Worm (Caenorhabditis elegans) whole organism, early embryonic: ENCODE results near the gene cpg-2.

Experiments used
- B0310.2 ChIP-seq: sonication (generic microtip); optimal IDR thresholded peaks from 2 replicates; lab custom pipeline; 2016; ENCODE audit warnings: mild to moderate bottlenecking, missing genetic modification characterization, missing compliant biosample characterization
- F13C5.2 ChIP-seq: sonication (generic microtip); optimal IDR thresholded peaks from 2 replicates; lab custom pipeline; 2017; ENCODE audit warnings: mild to moderate bottlenecking, missing genetic modification characterization, inconsistent platforms, missing compliant biosample characterization
- aly-1 ChIP-seq: sonication (generic microtip); optimal IDR thresholded peaks from 2 replicates; lab custom pipeline; 2016; ENCODE audit warnings: missing genetic modification characterization, missing compliant biosample characterization
- ama-1 ChIP-seq: fragments of 150-350 bp; optimal IDR thresholded peaks from 2 replicates; lab custom pipeline; 2014
- ceh-13 ChIP-seq: fragments of 200-800 bp; sonication (Bioruptor generic); optimal IDR thresholded peaks from 2 replicates; lab custom pipeline; 2018; ENCODE audit warnings: mild to moderate bottlenecking, missing genetic modification characterization, missing compliant biosample characterization
- ceh-36 ChIP-seq: sonication (generic microtip); optimal IDR thresholded peaks from 2 replicates; lab custom pipeline; 2016; ENCODE audit warnings: missing genetic modification characterization, inconsistent platforms, missing compliant biosample characterization
- ets-7 ChIP-seq: sonication (generic microtip); optimal IDR thresholded peaks from 2 replicates; lab custom pipeline; 2016; ENCODE audit warnings: missing genotype, missing genetic modification characterization, missing compliant biosample characterization
- flt-1 ChIP-seq: fragments of 200-800 bp; sonication (Bioruptor generic); IDR thresholded peaks from 2 replicates; pipeline ENCODE4 v1.3.6; 2022; ENCODE audit warnings: missing genetic modification characterization, missing compliant biosample characterization
- hmbx-1 ChIP-seq: sonication (generic microtip); optimal IDR thresholded peaks from 2 replicates; lab custom pipeline; 2016; ENCODE audit warnings: mild to moderate bottlenecking, missing genetic modification characterization, missing compliant biosample characterization
- hmg-4 ChIP-seq: fragments of 200-800 bp; sonication (Bioruptor generic); optimal IDR thresholded peaks from 2 replicates; lab custom pipeline; 2018; ENCODE audit warnings: mild to moderate bottlenecking, missing genetic modification characterization, missing compliant biosample characterization
- hnd-1 ChIP-seq: sonication (generic microtip); optimal IDR thresholded peaks from 2 replicates; lab custom pipeline; 2016; ENCODE audit warnings: missing genetic modification characterization, missing compliant biosample characterization
- pes-1 ChIP-seq: fragments of 200-800 bp; sonication (Bioruptor generic); IDR thresholded peaks from 2 replicates; pipeline ENCODE4 v1.3.6; 2022; ENCODE audit warnings: missing genetic modification reagents, missing genetic modification characterization, missing compliant biosample characterization
- scrt-1 ChIP-seq: fragments of 200-800 bp; sonication (Bioruptor generic); IDR thresholded peaks from 2 replicates; pipeline ENCODE4 v1.3.6; 2022; ENCODE audit warnings: missing genetic modification characterization, missing compliant biosample characterization
- sea-1 ChIP-seq: fragments of 200-800 bp; sonication (Bioruptor generic); conservative IDR thresholded peaks from 2 replicates; pipeline ENCODE4 v1.3.6; 2022; ENCODE audit warnings: missing genetic modification characterization, missing compliant biosample characterization
- tbx-11 ChIP-seq: fragments of 200-800 bp; sonication (Bioruptor generic); IDR thresholded peaks from 2 replicates; pipeline ENCODE4 v1.3.6; 2022; ENCODE audit warnings: missing genetic modification characterization, missing compliant biosample characterization
- tbx-37 ChIP-seq: fragments of 200-800 bp; sonication (Bioruptor generic); conservative IDR thresholded peaks from 2 replicates; pipeline ENCODE4 v1.3.6; 2022; ENCODE audit warnings: missing genetic modification reagents, missing genetic modification characterization, missing compliant biosample characterization
- tra-4 ChIP-seq: sonication (generic microtip); optimal IDR thresholded peaks from 2 replicates; lab custom pipeline; 2017; ENCODE audit warnings: missing genetic modification characterization, missing compliant biosample characterization

The cpg-2 gene

ce11 chrIII:7073801-7074386 is 29.9 kb downstream of the cpg-2 start, which contains the start of gene ZK418.5:
TSS of gene ZK418.5 (minus strand) at chrIII:7073851.
- peak; percentile 60 for TF ChIP-seq F13C5.2 (tag; lab: Kevin White, UChicago)
- TF ChIP-seq B0310.2 (tag; lab: Kevin White, UChicago) = no peak

DNA sequence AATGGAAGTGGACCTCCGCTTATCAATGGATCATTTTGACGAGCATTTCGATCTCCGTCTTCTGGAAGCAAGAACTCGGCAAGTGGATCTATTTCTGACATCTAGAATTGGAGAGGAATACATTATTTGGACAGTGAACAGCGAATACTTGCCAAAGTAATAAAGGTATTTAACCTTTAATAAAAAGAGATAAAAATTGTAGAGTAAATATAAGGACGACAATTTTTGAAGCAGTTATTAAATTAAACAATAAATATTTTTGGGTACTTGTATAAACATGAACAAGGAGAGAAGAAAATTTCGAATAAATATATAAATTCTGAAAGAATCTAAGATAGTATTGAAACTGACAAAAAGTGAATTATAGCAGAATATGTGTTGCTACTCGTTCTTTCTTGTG is 31.3 kb downstream of the cpg-2 start, which contains the start of gene lin-37:
lin-37 (minus strand) TSS at position 101 of the 400 bp plus-strand sequence.
- TF ChIP-seq ama-1 = no peak
- TF ChIP-seq scrt-1 (GFP tag; lab: Robert Waterston, UW) = no peak

DNA sequence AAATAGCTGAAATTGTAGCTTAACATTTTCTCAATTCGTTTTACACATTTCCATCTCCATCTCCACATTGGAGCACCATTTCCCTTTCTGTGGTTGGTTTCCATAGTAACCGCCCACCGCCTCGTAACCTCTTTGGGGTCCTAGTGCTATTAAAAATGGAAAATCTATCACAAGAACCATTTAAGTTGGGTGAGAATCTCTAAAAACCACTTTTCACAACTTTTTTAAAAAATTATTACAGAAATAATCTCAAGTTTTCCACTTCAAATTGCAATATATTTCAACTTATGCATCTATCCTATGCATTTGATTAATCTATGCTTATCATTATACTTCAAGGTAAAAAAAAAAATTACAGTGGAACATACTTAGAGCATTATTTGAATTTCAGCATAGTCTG is 33.8 kb downstream of the cpg-2 start, which contains the start of gene tmem-17:
tmem-17 (plus strand) TSS at position 301 of the 400 bp plus-strand sequence.
- TF ChIP-seq hmbx-1 (tag; lab: Kevin White, UChicago) = no peak
- TF ChIP-seq hnd-1 = no peak
- no peak for TF ChIP-seq sea-1 (GFP tag; lab: Robert Waterston, UW)
- TF ChIP-seq B0310.2 (tag; lab: Kevin White, UChicago) = no peak
- no peak for TF ChIP-seq flt-1 (GFP tag; lab: Robert Waterston, UW)
- no peak for TF ChIP-seq ama-1
- TF ChIP-seq tbx-37 = no peak
- no peak for TF ChIP-seq scrt-1 (GFP tag; lab: Robert Waterston, UW)
- TF ChIP-seq ceh-13 = no peak
- no peak for TF ChIP-seq pes-1
- TF ChIP-seq tra-4 (tag; lab: Kevin White, UChicago) = no peak
- no peak for TF ChIP-seq F13C5.2 (tag; lab: Kevin White, UChicago)
- TF ChIP-seq aly-1 = no peak
- no peak for TF ChIP-seq hmg-4
- no peak for TF ChIP-seq tbx-11 (GFP tag; lab: Robert Waterston, UW)
- no peak for TF ChIP-seq ceh-36 (tag; lab: Kevin White, UChicago)
- no peak for TF ChIP-seq ets-7 (tag; lab: Kevin White, UChicago)

ce11 chrIII:7068520-7069113 is 35.2 kb downstream of the cpg-2 start, which contains the start of the genes ubc-18 and R01H2.8:
TSS of gene ubc-18 (minus strand) at chrIII:7068570.
TSS of gene R01H2.8 (plus strand) at chrIII:7069063.
- TF ChIP-seq pes-1 = no peak
- no peak for TF ChIP-seq F13C5.2 (tag; lab: Kevin White, UChicago)
- no peak for TF ChIP-seq aly-1
- no peak for TF ChIP-seq scrt-1 (GFP tag; lab: Robert Waterston, UW)
- TF ChIP-seq tbx-37 = no peak
- no peak for TF ChIP-seq ceh-36 (tag; lab: Kevin White, UChicago)
- no peak for TF ChIP-seq hnd-1
- TF ChIP-seq B0310.2 (tag; lab: Kevin White, UChicago) = no peak
- TF ChIP-seq ets-7 (tag; lab: Kevin White, UChicago) = no peak
- no peak for TF ChIP-seq hmg-4
- TF ChIP-seq tbx-11 (GFP tag; lab: Robert Waterston, UW) = no peak
- TF ChIP-seq sea-1 (GFP tag; lab: Robert Waterston, UW) = no peak
- no peak for TF ChIP-seq tra-4 (tag; lab: Kevin White, UChicago)
- no peak for TF ChIP-seq hmbx-1 (tag; lab: Kevin White, UChicago)
- no peak for TF ChIP-seq ama-1
- no peak for TF ChIP-seq flt-1 (GFP tag; lab: Robert Waterston, UW)
- no peak for TF ChIP-seq ceh-13

- no peak for TF ChIP-seq scrt-1 (GFP tag; lab: Robert Waterston, UW)
- no peak for TF ChIP-seq aly-1
- no peak for TF ChIP-seq ceh-13
- TF ChIP-seq tra-4 (tag; lab: Kevin White, UChicago) = no peak
- no peak for TF ChIP-seq F13C5.2 (tag; lab: Kevin White, UChicago)
- TF ChIP-seq ceh-36 (tag; lab: Kevin White, UChicago) = no peak
- TF ChIP-seq tbx-37 = no peak
- no peak for TF ChIP-seq hmg-4
Measured at ce11 chrIII:7067385-7067896, 36.3 kb downstream of the cpg-2 start, which contains the start of gene ger-1. TSS of gene ger-1 (minus strand) at chrIII:7067477.

DNA sequence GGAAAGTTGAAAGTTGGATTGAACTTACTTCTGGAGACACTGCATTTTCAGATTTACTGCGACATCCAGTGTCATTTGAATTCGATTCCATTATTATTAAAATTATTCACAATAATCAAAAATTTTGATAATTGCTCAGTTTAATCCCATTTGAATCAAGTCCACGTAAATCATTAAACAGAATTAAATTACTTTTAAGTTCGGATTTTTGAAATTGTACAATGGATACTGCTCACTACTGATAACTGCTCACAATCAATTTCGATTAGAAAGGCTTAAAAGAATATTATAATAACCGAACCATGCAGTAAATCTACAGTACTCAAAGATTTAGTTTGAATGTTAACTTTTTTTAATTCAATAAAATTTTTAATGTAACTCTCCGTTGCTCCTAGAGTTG is 39.6 kb downstream of the cpg-2 start, which contains the start of gene R01H2.4:
R01H2.4 (minus strand) TSS at position 101 of the 400 bp plus-strand sequence.
- no peak for TF ChIP-seq ceh-36 (tag; lab: Kevin White, UChicago)
- no peak for TF ChIP-seq pes-1
- TF ChIP-seq flt-1 (GFP tag; lab: Robert Waterston, UW) = no peak
- TF ChIP-seq ama-1 = no peak
- TF ChIP-seq ets-7 (tag; lab: Kevin White, UChicago) = no peak
- TF ChIP-seq ceh-13 = no peak
- TF ChIP-seq hnd-1 = no peak
- no peak for TF ChIP-seq F13C5.2 (tag; lab: Kevin White, UChicago)
- no peak for TF ChIP-seq aly-1
- no peak for TF ChIP-seq tra-4 (tag; lab: Kevin White, UChicago)
- no peak for TF ChIP-seq scrt-1 (GFP tag; lab: Robert Waterston, UW)
- TF ChIP-seq sea-1 (GFP tag; lab: Robert Waterston, UW) = no peak
- TF ChIP-seq B0310.2 (tag; lab: Kevin White, UChicago) = no peak
- TF ChIP-seq hmg-4 = no peak
- TF ChIP-seq tbx-37 = no peak

- TF ChIP-seq hmbx-1 (tag; lab: Kevin White, UChicago) (no peak), ets-7 (tag; lab: Kevin White, UChicago) (no peak), B0310.2 (tag; lab: Kevin White, UChicago) (no peak), tbx-37 (no peak), scrt-1 (GFP tag; lab: Robert Waterston, UW) (no peak), sea-1 (GFP tag; lab: Robert Waterston, UW) (no peak), ceh-36 (tag; lab: Kevin White, UChicago) (no peak), hnd-1 (no peak)
Measured at ce11 chrIII:7063061-7063460, 40.7 kb downstream of the cpg-2 start.
